Worm (Caenorhabditis elegans) whole organism, early embryonic: Measurements from ENCODE around the gene srsx-33.

Source experiments
- F13C5.2 ChIP-seq: sonication (generic microtip); optimal IDR thresholded peaks from 2 replicates; lab custom pipeline; 2017; ENCODE audit warnings: mild to moderate bottlenecking, missing genetic modification characterization, inconsistent platforms, missing compliant biosample characterization
- ama-1 ChIP-seq: fragments of 150-350 bp; optimal IDR thresholded peaks from 2 replicates; lab custom pipeline; 2014
- ceh-36 ChIP-seq: sonication (generic microtip); optimal IDR thresholded peaks from 2 replicates; lab custom pipeline; 2016; ENCODE audit warnings: missing genetic modification characterization, inconsistent platforms, missing compliant biosample characterization
- flt-1 ChIP-seq: fragments of 200-800 bp; sonication (Bioruptor generic); IDR thresholded peaks from 2 replicates; pipeline ENCODE4 v1.3.6; 2022; ENCODE audit warnings: missing genetic modification characterization, missing compliant biosample characterization
- hnd-1 ChIP-seq: sonication (generic microtip); optimal IDR thresholded peaks from 2 replicates; lab custom pipeline; 2016; ENCODE audit warnings: missing genetic modification characterization, missing compliant biosample characterization
- tbx-11 ChIP-seq: fragments of 200-800 bp; sonication (Bioruptor generic); IDR thresholded peaks from 2 replicates; pipeline ENCODE4 v1.3.6; 2022; ENCODE audit warnings: missing genetic modification characterization, missing compliant biosample characterization

ce11 chrV:11201826-11202565, 50.3 kb downstream of the srsx-33 start, which contains the start of gene K10D6.4:
- TF ChIP-seq ama-1 (lab: Kevin White, UChicago): no peak
- TF ChIP-seq F13C5.2: no peak
- no peak for TF ChIP-seq hnd-1
- no peak for TF ChIP-seq tbx-11 (GFP tag; lab: Robert Waterston, UW)
- no peak for TF ChIP-seq flt-1 (GFP tag; lab: Robert Waterston, UW)
- TF ChIP-seq ceh-36: no peak
